Worm (Caenorhabditis elegans) whole organism, L4 larva: ENCODE results near the gene msp-31.

Source experiments
- F10B5.3 ChIP-seq: sonication (generic microtip); optimal IDR thresholded peaks from 2 replicates; lab custom pipeline; 2016; ENCODE audit warnings: mild to moderate bottlenecking, missing genetic modification characterization, missing compliant biosample characterization
- F37D6.2 ChIP-seq: sonication (generic microtip); optimal IDR thresholded peaks from 2 replicates; lab custom pipeline; 2016; ENCODE audit warnings: mild to moderate bottlenecking, missing genetic modification characterization, missing compliant biosample characterization
- F49E8.2 ChIP-seq: sonication (generic microtip); optimal IDR thresholded peaks from 2 replicates; lab custom pipeline; 2016; ENCODE audit warnings: missing compliant biosample characterization, mild to moderate bottlenecking, missing genetic modification characterization, borderline replicate concordance
- R02D3.7 ChIP-seq: fragments of 150-350 bp; sonication (generic microtip); optimal IDR thresholded peaks from 3 replicates; lab custom pipeline; 2014; ENCODE audit warnings: missing biosample characterization, missing genetic modification characterization
- T20F7.1 ChIP-seq: fragments of 200-800 bp; sonication (Bioruptor generic); optimal IDR thresholded peaks from 2 replicates; lab custom pipeline; 2018; ENCODE audit warnings: mild to moderate bottlenecking, missing genetic modification characterization, missing compliant biosample characterization
- T26A8.4 ChIP-seq: fragments of 200-800 bp; sonication (Bioruptor generic); IDR thresholded peaks from 2 replicates; pipeline ENCODE4 v1.3.6; 2022; ENCODE audit warnings: missing genetic modification characterization, missing compliant biosample characterization
- Y5F2A.4 ChIP-seq: fragments of 200-800 bp; sonication (Bioruptor generic); optimal IDR thresholded peaks from 2 replicates; lab custom pipeline; 2018; ENCODE audit warnings: mild to moderate bottlenecking, missing genetic modification characterization, missing compliant biosample characterization
- Y75B8A.6 ChIP-seq: fragments of 200-800 bp; sonication (Bioruptor generic); IDR thresholded peaks from 2 replicates; pipeline ENCODE4 v1.3.6; 2022; ENCODE audit warnings: missing genetic modification reagents, missing genetic modification characterization, missing compliant biosample characterization
- aha-1 ChIP-seq: fragments of 150-350 bp; peaks from one replicate; lab custom pipeline; 2014; ENCODE audit warnings: missing biosample characterization, missing genetic modification characterization
- ama-1 ChIP-seq: fragments of 150-350 bp; optimal IDR thresholded peaks from 2 replicates; lab custom pipeline; 2014; ENCODE audit warnings: inconsistent platforms, mixed read lengths
- arid-1 ChIP-seq: fragments of 200-800 bp; sonication (Bioruptor generic); conservative IDR thresholded peaks from 2 replicates; pipeline ENCODE4 v1.3.6; 2022; ENCODE audit warnings: missing genetic modification reagents, missing genetic modification characterization, missing compliant biosample characterization
- attf-4 ChIP-seq: sonication (generic microtip); optimal IDR thresholded peaks from 3 replicates; lab custom pipeline; 2017; ENCODE audit warnings: missing biosample characterization, missing genetic modification characterization
- daf-16 ChIP-seq, 3 experiments: sonication (generic microtip); optimal IDR thresholded peaks; 2 replicates each; lab custom pipeline; 2016 to 2017; ENCODE audit warnings: missing genetic modification characterization in 3 of 3, missing genetic modification reagents in 3 of 3, mild to moderate bottlenecking in 2 of 3, missing compliant biosample characterization in 2 of 3, missing biosample characterization in 1 of 3, moderate library complexity in 1 of 3
- dmd-6 ChIP-seq: fragments of 200-800 bp; sonication (Bioruptor generic); IDR thresholded peaks from 2 replicates; pipeline ENCODE4 v1.3.6; 2022; ENCODE audit warnings: missing genetic modification reagents, missing genetic modification characterization, missing compliant biosample characterization
- dpl-1 ChIP-seq: fragments of 150-350 bp; optimal IDR thresholded peaks from 2 replicates; lab custom pipeline; 2014; ENCODE audit warnings: missing biosample characterization, missing genetic modification reagents, missing genetic modification characterization
- duxl-1 ChIP-seq: sonication (generic microtip); optimal IDR thresholded peaks from 2 replicates; lab custom pipeline; 2016; ENCODE audit warnings: mild to moderate bottlenecking, missing genetic modification characterization, moderate library complexity, missing compliant biosample characterization; ENCODE audit not compliant: poor library complexity
- dve-1 ChIP-seq: sonication (generic microtip); optimal IDR thresholded peaks from 2 replicates; lab custom pipeline; 2017; ENCODE audit warnings: antibody characterized with exemption, mild to moderate bottlenecking, missing genetic modification characterization, missing compliant biosample characterization; ENCODE audit not compliant: insufficient read depth
- fkh-10 ChIP-seq: fragments of 150-350 bp; optimal IDR thresholded peaks from 2 replicates; lab custom pipeline; 2014; ENCODE audit warnings: missing biosample characterization, missing genetic modification reagents, missing genetic modification characterization
- fos-1 ChIP-seq: fragments of 150-350 bp; optimal IDR thresholded peaks from 2 replicates; lab custom pipeline; 2014; ENCODE audit warnings: missing biosample characterization, missing genetic modification characterization
- hif-1 ChIP-seq, 2 experiments: sonication (generic microtip); optimal IDR thresholded peaks; 2 replicates each; lab custom pipeline; 2016 to 2017; ENCODE audit warnings: missing compliant biosample characterization in 2 of 2, missing genetic modification characterization in 2 of 2, missing genetic modification reagents in 2 of 2, missing genotype in 2 of 2, mild to moderate bottlenecking in 1 of 2
- hlh-11 ChIP-seq: fragments of 200-800 bp; sonication (Bioruptor generic); optimal IDR thresholded peaks from 2 replicates; lab custom pipeline; 2018; ENCODE audit warnings: mild to moderate bottlenecking, missing genetic modification characterization, missing compliant biosample characterization
- lin-1 ChIP-seq: fragments of 200-800 bp; sonication (Bioruptor generic); IDR thresholded peaks from 2 replicates; pipeline ENCODE4 v1.3.6; 2022; ENCODE audit warnings: missing genetic modification reagents, missing genetic modification characterization, missing compliant biosample characterization
- lin-13 ChIP-seq: fragments of 150-350 bp; optimal IDR thresholded peaks from 2 replicates; lab custom pipeline; 2014; ENCODE audit warnings: missing biosample characterization, missing genetic modification reagents, missing genetic modification characterization
- lin-29 ChIP-seq: fragments of 200-800 bp; sonication (Bioruptor generic); IDR thresholded peaks from 2 replicates; pipeline ENCODE4 v1.3.6; 2022; ENCODE audit warnings: missing genetic modification reagents, missing genetic modification characterization, missing compliant biosample characterization
- lin-39 ChIP-seq: fragments of 150-350 bp; optimal IDR thresholded peaks from 2 replicates; lab custom pipeline; 2014; ENCODE audit warnings: missing biosample characterization, missing genetic modification reagents, missing genetic modification characterization
- lsy-2 ChIP-seq, 2 experiments: fragments of 150-350 bp in 1 of 2; sonication (generic microtip) in 1 of 2; optimal IDR thresholded peaks; 2 replicates each; lab custom pipeline; 2014 to 2017; ENCODE audit warnings: missing biosample characterization in 2 of 2, missing genetic modification characterization in 2 of 2
- madf-9 ChIP-seq: fragments of 200-800 bp; sonication (Bioruptor generic); conservative IDR thresholded peaks from 2 replicates; pipeline ENCODE4 v1.3.6; 2022; ENCODE audit warnings: missing genetic modification reagents, missing genetic modification characterization, missing compliant biosample characterization
- mep-1 ChIP-seq: fragments of 150-350 bp; sonication (generic microtip); optimal IDR thresholded peaks from 3 replicates; lab custom pipeline; 2014; ENCODE audit warnings: missing biosample characterization, missing genetic modification characterization
- mxl-3 ChIP-seq: fragments of 200-800 bp; sonication (Bioruptor generic); optimal IDR thresholded peaks from 2 replicates; lab custom pipeline; 2018; ENCODE audit warnings: mild to moderate bottlenecking, missing genetic modification characterization, missing compliant biosample characterization
- nhr-28 ChIP-seq: fragments of 150-350 bp; optimal IDR thresholded peaks from 2 replicates; lab custom pipeline; 2014; ENCODE audit warnings: missing biosample characterization, missing genetic modification characterization
- nhr-41 ChIP-seq: fragments of 200-800 bp; sonication (Bioruptor generic); IDR thresholded peaks from 2 replicates; pipeline ENCODE4 v1.3.6; 2022; ENCODE audit warnings: missing genetic modification reagents, missing genetic modification characterization, missing compliant biosample characterization
- php-3 ChIP-seq: fragments of 200-800 bp; sonication (Bioruptor generic); IDR thresholded peaks from 2 replicates; pipeline ENCODE4 v1.3.6; 2022; ENCODE audit warnings: missing genetic modification reagents, missing genetic modification characterization, missing compliant biosample characterization
- pqm-1 ChIP-seq: sonication (generic microtip); optimal IDR thresholded peaks from 2 replicates; lab custom pipeline; 2017; ENCODE audit warnings: missing biosample characterization, missing genetic modification characterization
- sdz-12 ChIP-seq: fragments of 200-800 bp; sonication (Bioruptor generic); optimal IDR thresholded peaks from 2 replicates; lab custom pipeline; 2018; ENCODE audit warnings: mild to moderate bottlenecking, missing genetic modification characterization, missing compliant biosample characterization
- snpc-1.2 ChIP-seq: fragments of 200-800 bp; sonication (Bioruptor generic); IDR thresholded peaks from 2 replicates; pipeline ENCODE4 v1.3.6; 2022; ENCODE audit warnings: missing genetic modification reagents, missing genetic modification characterization, missing compliant biosample characterization
- tag-97 ChIP-seq: fragments of 200-800 bp; sonication (Bioruptor generic); IDR thresholded peaks from 2 replicates; pipeline ENCODE4 v1.3.6; 2022; ENCODE audit warnings: missing genetic modification characterization, missing compliant biosample characterization
- tra-1 ChIP-seq: fragments of 200-800 bp; sonication (Bioruptor generic); IDR thresholded peaks from 2 replicates; pipeline ENCODE4 v1.3.6; 2022; ENCODE audit warnings: missing genetic modification reagents, missing genetic modification characterization, missing compliant biosample characterization
- unc-130 ChIP-seq: sonication (generic microtip); optimal IDR thresholded peaks from 2 replicates; lab custom pipeline; 2016; ENCODE audit warnings: missing genetic modification reagents, missing genetic modification characterization, missing compliant biosample characterization
- unc-62 ChIP-seq, 3 experiments: fragments of 150-350 bp in 1 of 3; sonication (generic microtip); optimal IDR thresholded peaks in 2 of 3; peaks in 1 of 3; 1 replicate in 1 of 3; 2 replicates in 2 of 3; lab custom pipeline; 2014 to 2017; ENCODE audit warnings: missing biosample characterization in 3 of 3, missing genetic modification characterization in 3 of 3, missing genetic modification reagents in 3 of 3, missing genotype in 1 of 3
- vab-7 ChIP-seq: fragments of 200-800 bp; sonication (Bioruptor generic); IDR thresholded peaks from 2 replicates; pipeline ENCODE4 v1.3.6; 2022; ENCODE audit warnings: missing genetic modification reagents, missing genetic modification characterization, missing compliant biosample characterization
- zfp-2 ChIP-seq: sonication (generic microtip); optimal IDR thresholded peaks from 2 replicates; lab custom pipeline; 2016; ENCODE audit warnings: mild to moderate bottlenecking, missing genetic modification characterization, missing compliant biosample characterization
- zip-11 ChIP-seq: fragments of 200-800 bp; sonication (Bioruptor generic); IDR thresholded peaks from 2 replicates; pipeline ENCODE4 v1.3.6; 2022; ENCODE audit warnings: missing genetic modification characterization, missing compliant biosample characterization
- ztf-11 ChIP-seq: fragments of 150-350 bp; optimal IDR thresholded peaks from 2 replicates; lab custom pipeline; 2014; ENCODE audit warnings: missing biosample characterization, missing genetic modification characterization

Gene msp-31

ce11 chrII:4908160-4908559 is 8.2 kb downstream of the msp-31 start (continued):
- TF ChIP-seq fkh-10 (no peak), lin-13 (GFP tag; lab: Kevin White, UChicago) (no peak), attf-4 (tag; lab: Kevin White, UChicago) (no peak), zip-11 (no peak), tag-97 (GFP tag; lab: Robert Waterston, UW) (no peak), unc-62 (GFP tag; optimal IDR thresholded peaks at IDR 0.05 in 1 of 2; lab: Kevin White, UChicago) (peak in 1 of 2 experiments; percentile 70), unc-62 (tag; optimal IDR thresholded peaks at IDR 0.05; lab: Kevin White, UChicago) (no peak), zfp-2 (tag; lab: Kevin White, UChicago) (no peak), ama-1 (lab: Kevin White, UChicago) (no peak)

- TF ChIP-seq T26A8.4 (GFP tag; lab: Robert Waterston, UW) (no peak), Y75B8A.6 (0 out of 2 replicates have a peak, but pooled peaks have one; percentile 13)
Measured at ce11 chrII:4905883-4906282, 10.5 kb downstream of the msp-31 start.

DNA sequence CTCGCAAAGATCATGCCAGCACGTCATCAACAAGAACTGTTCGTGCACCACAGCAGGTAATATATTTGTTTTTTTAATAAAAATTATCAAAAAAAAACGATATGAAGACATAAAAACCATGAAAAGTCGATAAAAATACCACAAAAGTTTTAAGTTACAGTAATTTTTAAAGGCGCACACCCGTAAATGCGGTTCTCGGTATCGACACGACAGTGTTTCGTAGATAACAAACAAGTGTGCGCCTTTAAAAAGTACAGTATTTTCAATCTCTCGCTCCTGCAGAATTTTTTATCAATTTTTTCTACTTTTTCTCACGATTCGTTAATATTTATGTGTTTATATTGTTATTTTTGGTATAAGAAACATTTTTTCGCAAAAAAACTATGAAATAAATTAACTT is 11.0 kb downstream of the msp-31 start:
- TF ChIP-seq F37D6.2 (tag; lab: Kevin White, UChicago) (no peak), snpc-1.2 (GFP tag; lab: Robert Waterston, UW) (0 out of 2 replicates have a peak, but pooled peaks have one; percentile 36)

ce11 chrII:4904778-4905177 is 11.6 kb downstream of the msp-31 start, which contains the start of gene btbd-10:
btbd-10 (plus strand) TSS chrII:4905008.
- TF ChIP-seq hlh-11 (tag; lab: Kevin White, UChicago) (peak; percentile 5), T26A8.4 (GFP tag; lab: Robert Waterston, UW) (no peak), Y5F2A.4 (GFP tag; lab: Kevin White, UChicago) (no peak), madf-9 (GFP tag; lab: Robert Waterston, UW) (no peak), F10B5.3 (tag; lab: Kevin White, UChicago) (no peak), dmd-6 (GFP tag; lab: Robert Waterston, UW) (peak; percentile 28; the same call in 1 of the 2 replicates), aha-1 (peak; percentile 44), pqm-1 (tag; lab: Kevin White, UChicago) (peak; percentile 28), php-3 (GFP tag; lab: Robert Waterston, UW) (peak; percentile 81), duxl-1 (tag; lab: Kevin White, UChicago) (no peak), daf-16 (GFP tag; optimal IDR thresholded peaks at IDR 0.05; lab: Kevin White, UChicago) (no peak), daf-16 (tag; optimal IDR thresholded peaks at IDR 0.05; lab: Kevin White, UChicago) (peak; percentile 62), dve-1 (peak; percentile 5), unc-130 (no peak), nhr-28 (peak; percentile 38), fkh-10 (no peak), lin-1 (GFP tag; lab: Robert Waterston, UW) (0 out of 2 replicates have a peak, but pooled peaks have one; percentile 14)
- TF ChIP-seq, all 104 proteins: peak for 9

ce11 chrII:4904277-4904676 is 12.1 kb downstream of the msp-31 start:
- TF ChIP-seq lin-29 (GFP tag; lab: Robert Waterston, UW) (no peak), lin-1 (GFP tag; lab: Robert Waterston, UW) (no peak), arid-1 (GFP tag; lab: Robert Waterston, UW) (peak; percentile 68; the same call in 1 of the 2 replicates), lin-39 (tag; lab: Kevin White, UChicago) (no peak), F49E8.2 (tag; lab: Kevin White, UChicago) (no peak), lsy-2 (tag; optimal IDR thresholded peaks at IDR 0.05; lab: Kevin White, UChicago) (peak; percentile 16 to 84), aha-1 (no peak), fos-1 (no peak), hif-1 (tag; optimal IDR thresholded peaks at IDR 0.05; lab: Kevin White, UChicago) (peak in 1 of 2 experiments; percentile 67), mxl-3 (GFP tag; lab: Kevin White, UChicago) (peak; percentile 80), dpl-1 (peak; percentile 56), ztf-11 (tag; lab: Kevin White, UChicago) (no peak), vab-7 (no peak), sdz-12 (GFP tag; lab: Kevin White, UChicago) (no peak), nhr-41 (GFP tag; lab: Robert Waterston, UW) (no peak), T26A8.4 (GFP tag; lab: Robert Waterston, UW) (0 out of 2 replicates have a peak, but pooled peaks have one; percentile 37), R02D3.7 (tag; lab: Kevin White, UChicago) (no peak), T20F7.1 (peak; percentile 25), tra-1 (GFP tag; lab: Robert Waterston, UW) (peak; percentile 45; the same call in 1 of the 2 replicates), mep-1 (tag; lab: Kevin White, UChicago) (peak; percentile 78)
